Fruit fly (Drosophila melanogaster) whole organism, wandering third instar larva: ENCODE results near the gene VGlut.

Experiments
- Abd-B ChIP-seq: fragments of >200 bp; optimal IDR thresholded peaks from 2 replicates; lab custom pipeline; 2017; ENCODE audit warnings: missing biosample characterization, missing genetic modification characterization
- Dfd ChIP-seq: fragments of >200 bp; optimal IDR thresholded peaks from 2 replicates; lab custom pipeline; 2017; ENCODE audit warnings: missing biosample characterization, missing genetic modification characterization
- Jra ChIP-seq: sonication (Bioruptor generic); optimal IDR thresholded peaks from 2 replicates; lab custom pipeline; 2016; ENCODE audit warnings: missing biosample characterization, missing genetic modification characterization
- br ChIP-seq: fragments of 200-800 bp; sonication (Bioruptor generic); optimal IDR thresholded peaks from 2 replicates; lab custom pipeline; 2016; ENCODE audit warnings: missing biosample characterization, missing genetic modification characterization
- sage ChIP-seq: fragments of 200-800 bp; sonication (Bioruptor generic); optimal IDR thresholded peaks from 2 replicates; lab custom pipeline; 2016; ENCODE audit warnings: missing biosample characterization, mild to moderate bottlenecking, missing genetic modification characterization
- woc ChIP-seq: sonication (Bioruptor generic); optimal IDR thresholded peaks from 2 replicates; lab custom pipeline; 2016; ENCODE audit warnings: missing biosample characterization, mild to moderate bottlenecking, missing genetic modification characterization

- TF ChIP-seq br (GFP tag; lab: Kevin White, UChicago) (no peak), Abd-B (GFP tag; lab: Kevin White, UChicago) (no peak), sage (GFP tag; lab: Kevin White, UChicago) (no peak), woc (GFP tag; lab: Kevin White, UChicago) (no peak), Dfd (GFP tag; lab: Kevin White, UChicago) (no peak), Jra (GFP tag; lab: Kevin White, UChicago) (no peak)
These were observed 50.8 kb downstream of the VGlut start for dm6 chr2L:2450723-2451379.
